Worm (Caenorhabditis elegans): ENCODE data around the gene lim-4.

- TF ChIP-seq lin-13 (GFP tag; optimal IDR thresholded peaks at IDR 0.05) = no peak
- TF ChIP-seq unc-39 (tag; optimal IDR thresholded peaks at IDR 0.05) = no peak
- TF ChIP-seq nhr-10 (tag; optimal IDR thresholded peaks at IDR 0.05) = no peak
- no peak for TF ChIP-seq ztf-11 (tag; optimal IDR thresholded peaks at IDR 0.05)
- no peak for TF ChIP-seq mdl-1 (tag; optimal IDR thresholded peaks at IDR 0.05)
- no peak for TF ChIP-seq ama-1 (optimal IDR thresholded peaks at IDR 0.05)
- no peak for TF ChIP-seq nhr-28 (tag; optimal IDR thresholded peaks at IDR 0.05)
- no peak for TF ChIP-seq unc-130 (GFP tag; optimal IDR thresholded peaks at IDR 0.05)
These were observed 2.4 kb upstream of the lim-4 start for ce11 chrX:3875714-3876113.
